Worm (Caenorhabditis elegans) whole organism, mixed stage, embryonic: ENCODE data around the gene sri-77.

Source experiments
- bed-3 ChIP-seq: fragments of 200-800 bp; sonication (Bioruptor generic); optimal IDR thresholded peaks from 3 replicates; lab custom pipeline; 2018; ENCODE audit warnings: mild to moderate bottlenecking, missing genetic modification characterization, moderate library complexity, missing compliant biosample characterization
- blmp-1 ChIP-seq: fragments of 150-350 bp; optimal IDR thresholded peaks from 2 replicates; lab custom pipeline; 2014; ENCODE audit warnings: missing biosample characterization, missing genetic modification characterization
- ceh-39 ChIP-seq: fragments of 150-350 bp; optimal IDR thresholded peaks from 2 replicates; lab custom pipeline; 2014; ENCODE audit warnings: missing biosample characterization, missing genetic modification characterization
- cnd-1 ChIP-seq: fragments of 200-800 bp; sonication (Bioruptor generic); optimal IDR thresholded peaks from 2 replicates; lab custom pipeline; 2018; ENCODE audit warnings: mild to moderate bottlenecking, missing genetic modification characterization, missing compliant biosample characterization
- mep-1 ChIP-seq: fragments of 150-350 bp; optimal IDR thresholded peaks from 2 replicates; lab custom pipeline; 2017; ENCODE audit warnings: missing biosample characterization, missing genetic modification reagents, missing genetic modification characterization, inconsistent platforms
- nhr-12 ChIP-seq: fragments of 150-350 bp; optimal IDR thresholded peaks from 2 replicates; lab custom pipeline; 2014; ENCODE audit warnings: missing biosample characterization, missing genetic modification characterization
- nhr-237 ChIP-seq: fragments of 150-350 bp; optimal IDR thresholded peaks from 2 replicates; lab custom pipeline; 2014; ENCODE audit warnings: missing biosample characterization, missing genetic modification characterization
- nhr-76 ChIP-seq: sonication (generic microtip); optimal IDR thresholded peaks from 2 replicates; lab custom pipeline; 2017; ENCODE audit warnings: missing biosample characterization, missing genetic modification characterization
- pha-4 ChIP-seq: fragments of 150-350 bp; optimal IDR thresholded peaks from 2 replicates; lab custom pipeline; 2018; ENCODE audit warnings: missing biosample characterization, missing genetic modification reagents, missing genetic modification characterization
- snpc-4 ChIP-seq: fragments of 150-350 bp; optimal IDR thresholded peaks from 2 replicates; lab custom pipeline; 2014; ENCODE audit warnings: missing biosample characterization, missing genetic modification characterization
- unc-62 ChIP-seq: fragments of 150-350 bp; optimal IDR thresholded peaks from 2 replicates; lab custom pipeline; 2014; ENCODE audit warnings: missing biosample characterization, missing genetic modification reagents, missing genetic modification characterization
- ztf-11 ChIP-seq: fragments of 150-350 bp; optimal IDR thresholded peaks from 2 replicates; lab custom pipeline; 2014; ENCODE audit warnings: missing biosample characterization, missing genetic modification characterization

- TF ChIP-seq unc-62 (GFP tag; lab: Kevin White, UChicago) (no peak), nhr-237 (tag; lab: Kevin White, UChicago) (no peak), pha-4 (tag; lab: Kevin White, UChicago) (no peak), bed-3 (GFP tag; lab: Kevin White, UChicago) (no peak), nhr-12 (no peak), mep-1 (no peak), ztf-11 (tag; lab: Kevin White, UChicago) (no peak), nhr-76 (tag; lab: Kevin White, UChicago) (no peak), blmp-1 (tag; lab: Kevin White, UChicago) (no peak), snpc-4 (tag; lab: Kevin White, UChicago) (no peak), cnd-1 (tag; lab: Kevin White, UChicago) (no peak), ceh-39 (tag; lab: Kevin White, UChicago) (no peak)
Measured at ce11 chrII:2640982-2641381, 35.8 kb upstream of the sri-77 start, which contains the start of gene F22E5.23.
